Worm (Caenorhabditis elegans): Measurements from ENCODE around the gene gob-1.

Gene gob-1

DNA sequence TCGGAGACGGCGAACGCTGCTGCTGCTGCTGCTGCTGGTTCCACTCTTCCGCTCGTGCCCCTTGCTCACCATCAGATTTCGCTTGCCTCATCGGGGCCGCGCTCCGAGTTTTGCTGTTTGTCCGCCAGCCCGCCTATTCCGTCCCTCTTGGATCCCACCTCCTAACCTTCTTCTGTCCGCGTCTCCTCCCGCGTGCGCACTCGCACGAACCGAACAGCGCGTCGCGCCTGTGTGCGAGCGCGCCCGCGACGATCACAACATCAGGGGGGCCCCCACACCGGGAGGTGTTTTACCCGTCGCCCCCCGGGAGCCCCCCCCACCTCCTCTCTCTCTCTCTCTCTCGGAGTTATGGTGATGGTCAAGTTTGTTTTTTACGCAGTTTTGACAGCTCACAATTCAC is 22.4 kb downstream of the gob-1 start:
- TF ChIP-seq hnd-1 (tag; optimal IDR thresholded peaks at IDR 0.05) = no peak
- TF ChIP-seq pes-1 (GFP tag; IDR thresholded peaks at IDR 0.05) = 0 out of 2 replicates have a peak, but pooled peaks have one; percentile 56

DNA sequence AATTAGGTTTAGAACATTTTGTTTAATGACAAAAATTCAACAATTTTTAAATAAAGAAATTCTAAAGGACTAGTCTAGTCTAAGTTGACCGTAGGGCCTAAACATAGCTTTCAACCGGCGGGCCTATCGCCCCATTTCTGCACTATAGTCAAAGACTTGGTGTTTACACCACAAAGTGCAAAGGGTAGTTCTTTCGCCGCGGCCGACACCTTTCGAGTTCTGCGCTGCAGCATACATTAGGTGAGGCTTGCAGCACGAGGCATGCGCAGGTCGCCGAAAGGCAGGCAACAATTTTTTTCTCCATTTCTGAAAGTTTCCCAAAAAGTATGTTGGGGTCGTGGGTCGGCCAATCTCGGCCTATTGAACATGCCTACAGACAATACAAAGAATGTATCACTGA is 35.1 kb downstream of the gob-1 start:
- TF ChIP-seq B0310.2 (tag; optimal IDR thresholded peaks at IDR 0.05) = no peak
- no peak for TF ChIP-seq tra-4 (tag; optimal IDR thresholded peaks at IDR 0.05)
- TF ChIP-seq scrt-1 (GFP tag; IDR thresholded peaks at IDR 0.05) = no peak
- TF ChIP-seq ceh-13 (GFP tag; optimal IDR thresholded peaks at IDR 0.05) = no peak

DNA sequence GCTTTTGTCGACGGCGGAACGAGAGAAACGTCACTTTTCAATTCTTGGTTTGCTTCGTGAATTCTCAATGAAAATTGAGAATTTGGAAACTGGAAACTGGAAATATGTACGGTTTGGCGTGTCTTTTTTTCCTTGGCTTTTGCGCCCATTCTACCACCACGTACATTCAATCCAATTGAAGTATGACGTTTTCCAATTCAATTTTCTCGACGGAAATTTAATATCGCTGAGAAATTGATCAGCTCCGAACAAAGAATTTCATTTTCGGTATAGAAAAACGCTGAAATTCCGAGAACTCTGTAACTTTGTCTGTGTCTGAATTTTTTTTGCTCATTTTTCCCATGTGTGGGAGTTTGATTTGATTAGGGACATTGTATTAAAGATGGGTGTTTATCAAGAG is 39.9 kb downstream of the gob-1 start:
- TF ChIP-seq ceh-36 (tag; optimal IDR thresholded peaks at IDR 0.05) (no peak), F13C5.2 (tag; optimal IDR thresholded peaks at IDR 0.05) (no peak), tra-4 (tag; optimal IDR thresholded peaks at IDR 0.05) (no peak), ets-7 (tag; optimal IDR thresholded peaks at IDR 0.05) (no peak), tbx-11 (GFP tag; IDR thresholded peaks at IDR 0.05) (no peak), ceh-13 (GFP tag; optimal IDR thresholded peaks at IDR 0.05) (no peak), hnd-1 (tag; optimal IDR thresholded peaks at IDR 0.05) (no peak), B0310.2 (tag; optimal IDR thresholded peaks at IDR 0.05) (no peak), aly-1 (tag; optimal IDR thresholded peaks at IDR 0.05) (no peak), tbx-37 (GFP tag; conservative IDR thresholded peaks at IDR 0.05) (no peak), ama-1 (optimal IDR thresholded peaks at IDR 0.05) (no peak), sea-1 (GFP tag; conservative IDR thresholded peaks at IDR 0.05) (no peak), scrt-1 (GFP tag; IDR thresholded peaks at IDR 0.05) (no peak), pes-1 (GFP tag; IDR thresholded peaks at IDR 0.05) (no peak), flt-1 (GFP tag; IDR thresholded peaks at IDR 0.05) (no peak)

DNA sequence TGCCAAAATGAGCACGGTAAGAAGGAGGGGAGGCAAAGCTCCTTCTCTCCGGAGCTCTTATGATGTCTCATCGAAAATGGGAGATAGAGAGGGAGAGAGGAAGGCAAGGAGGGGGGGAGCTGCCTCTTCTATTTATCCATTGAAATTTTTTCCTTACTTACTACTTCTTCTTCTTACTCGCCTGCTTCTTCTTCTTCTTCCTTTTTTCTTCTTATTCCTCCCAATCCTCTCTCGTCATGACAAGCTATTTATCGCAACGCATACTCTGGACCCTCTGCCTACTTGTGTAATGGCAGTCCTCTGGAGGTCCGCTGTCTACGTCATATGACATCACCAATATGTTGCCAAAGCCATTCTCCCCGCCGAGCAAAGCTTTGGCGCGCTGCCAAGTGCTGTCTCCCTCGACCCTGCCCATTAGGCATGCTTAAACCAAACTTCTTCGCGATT is 41.8 kb downstream of the gob-1 start:
- no peak for TF ChIP-seq tbx-37 (GFP tag; conservative IDR thresholded peaks at IDR 0.05)
- TF ChIP-seq hnd-1 (tag; optimal IDR thresholded peaks at IDR 0.05) = no peak
- TF ChIP-seq aly-1 (tag; optimal IDR thresholded peaks at IDR 0.05) = no peak
- peak; percentile 64 for TF ChIP-seq hmg-4 (GFP tag; optimal IDR thresholded peaks at IDR 0.05)
- TF ChIP-seq pes-1 (GFP tag; IDR thresholded peaks at IDR 0.05) = no peak
- no peak for TF ChIP-seq ceh-36 (tag; optimal IDR thresholded peaks at IDR 0.05)
- TF ChIP-seq hmbx-1 (tag; optimal IDR thresholded peaks at IDR 0.05) = no peak
- TF ChIP-seq F13C5.2 (tag; optimal IDR thresholded peaks at IDR 0.05) = peak; percentile 11
- no peak for TF ChIP-seq sea-1 (GFP tag; conservative IDR thresholded peaks at IDR 0.05)
- TF ChIP-seq ama-1 (optimal IDR thresholded peaks at IDR 0.05) = no peak
- no peak for TF ChIP-seq tra-4 (tag; optimal IDR thresholded peaks at IDR 0.05)
- TF ChIP-seq flt-1 (GFP tag; IDR thresholded peaks at IDR 0.05) = no peak

DNA sequence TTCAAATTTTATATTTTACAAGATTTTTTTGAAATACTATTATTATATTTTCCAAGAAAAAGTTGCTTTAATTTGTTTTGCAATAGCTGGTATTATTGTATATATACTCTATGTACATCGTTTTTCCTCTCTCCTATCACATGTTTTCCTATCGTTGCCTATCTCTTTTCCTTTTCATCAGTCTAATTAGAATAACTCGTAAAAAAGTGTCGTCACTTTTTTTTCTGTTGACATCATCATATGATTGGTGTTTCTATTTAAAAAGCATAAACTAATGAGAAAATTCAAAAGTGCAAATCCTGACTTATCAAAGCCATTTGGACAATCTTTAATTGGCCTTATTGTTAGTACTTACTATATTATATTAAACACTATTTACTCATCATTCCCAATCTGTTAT is 42.6 kb downstream of the gob-1 start:
- no peak for TF ChIP-seq hnd-1 (tag; optimal IDR thresholded peaks at IDR 0.05)
- TF ChIP-seq scrt-1 (GFP tag; IDR thresholded peaks at IDR 0.05) = no peak
- no peak for TF ChIP-seq tbx-11 (GFP tag; IDR thresholded peaks at IDR 0.05)
- no peak for TF ChIP-seq aly-1 (tag; optimal IDR thresholded peaks at IDR 0.05)
- TF ChIP-seq tbx-37 (GFP tag; conservative IDR thresholded peaks at IDR 0.05) = no peak
- no peak for TF ChIP-seq ama-1 (optimal IDR thresholded peaks at IDR 0.05)
- no peak for TF ChIP-seq B0310.2 (tag; optimal IDR thresholded peaks at IDR 0.05)
- TF ChIP-seq tra-4 (tag; optimal IDR thresholded peaks at IDR 0.05) = no peak
- no peak for TF ChIP-seq ets-7 (tag; optimal IDR thresholded peaks at IDR 0.05)

DNA sequence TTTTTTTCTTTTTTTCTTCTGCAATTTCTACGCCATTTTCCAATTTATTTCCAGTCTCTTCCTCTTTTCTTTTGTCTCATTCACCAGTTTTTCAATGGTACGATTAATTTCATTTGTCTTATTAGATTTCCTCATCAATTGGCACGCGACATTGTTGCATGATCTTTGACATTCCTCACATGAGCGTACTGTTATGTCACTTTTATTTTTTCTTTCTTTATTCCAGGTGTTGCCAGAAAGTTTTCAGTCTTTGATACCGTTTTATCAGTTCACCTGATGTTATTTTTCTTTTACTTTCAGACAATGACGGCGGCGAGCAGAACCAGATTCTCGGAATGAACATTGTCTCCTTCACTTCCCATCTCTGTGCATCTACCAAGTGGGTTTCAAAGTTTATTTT is 44.0 kb downstream of the gob-1 start, which contains the start of the genes olrn-1 and C02C6.14:
Gene olrn-1, plus strand, starts transcription at position 301 of the 400 bp plus-strand sequence.
Gene C02C6.14, plus strand, starts transcription at position 304 of the 400 bp plus-strand sequence.
- TF ChIP-seq ceh-13 (GFP tag; optimal IDR thresholded peaks at IDR 0.05) = no peak
- no peak for TF ChIP-seq ets-7 (tag; optimal IDR thresholded peaks at IDR 0.05)
- TF ChIP-seq scrt-1 (GFP tag; IDR thresholded peaks at IDR 0.05) = no peak
- no peak for TF ChIP-seq tra-4 (tag; optimal IDR thresholded peaks at IDR 0.05)
- TF ChIP-seq ama-1 (optimal IDR thresholded peaks at IDR 0.05) = no peak
- TF ChIP-seq hmbx-1 (tag; optimal IDR thresholded peaks at IDR 0.05) = no peak
- no peak for TF ChIP-seq F13C5.2 (tag; optimal IDR thresholded peaks at IDR 0.05)
- no peak for TF ChIP-seq pes-1 (GFP tag; IDR thresholded peaks at IDR 0.05)
- no peak for TF ChIP-seq aly-1 (tag; optimal IDR thresholded peaks at IDR 0.05)
- TF ChIP-seq hnd-1 (tag; optimal IDR thresholded peaks at IDR 0.05) = no peak
- TF ChIP-seq B0310.2 (tag; optimal IDR thresholded peaks at IDR 0.05) = no peak
- TF ChIP-seq tbx-11 (GFP tag; IDR thresholded peaks at IDR 0.05) = no peak
- TF ChIP-seq sea-1 (GFP tag; conservative IDR thresholded peaks at IDR 0.05) = no peak
- TF ChIP-seq tbx-37 (GFP tag; conservative IDR thresholded peaks at IDR 0.05) = no peak

DNA sequence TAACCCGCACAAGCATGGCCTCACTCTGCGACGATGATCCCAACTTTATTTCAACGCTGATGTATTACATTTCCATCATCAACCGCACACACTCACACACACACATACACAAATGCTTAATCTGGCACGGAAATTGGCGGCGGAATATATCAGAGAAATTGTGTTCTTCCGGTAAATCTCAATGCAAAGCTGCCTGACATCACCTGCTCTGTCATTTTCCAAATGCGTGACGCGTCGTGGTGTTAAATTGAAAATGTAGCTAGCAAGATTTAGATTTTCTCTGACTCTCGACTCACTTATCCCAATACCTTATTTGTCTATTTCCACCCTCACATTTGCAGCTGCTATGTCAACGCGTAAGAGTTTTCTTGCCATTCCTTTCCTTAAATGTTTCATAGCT is 45.9 kb downstream of the gob-1 start:
- TF ChIP-seq ceh-36 (tag; optimal IDR thresholded peaks at IDR 0.05) = no peak
- TF ChIP-seq hmbx-1 (tag; optimal IDR thresholded peaks at IDR 0.05) = no peak
- no peak for TF ChIP-seq ceh-13 (GFP tag; optimal IDR thresholded peaks at IDR 0.05)
- TF ChIP-seq flt-1 (GFP tag; IDR thresholded peaks at IDR 0.05) = no peak
- TF ChIP-seq aly-1 (tag; optimal IDR thresholded peaks at IDR 0.05) = no peak
- TF ChIP-seq tbx-37 (GFP tag; conservative IDR thresholded peaks at IDR 0.05) = no peak
- TF ChIP-seq B0310.2 (tag; optimal IDR thresholded peaks at IDR 0.05) = no peak
- TF ChIP-seq pes-1 (GFP tag; IDR thresholded peaks at IDR 0.05) = no peak
- TF ChIP-seq tbx-11 (GFP tag; IDR thresholded peaks at IDR 0.05) = no peak
- no peak for TF ChIP-seq tra-4 (tag; optimal IDR thresholded peaks at IDR 0.05)
- no peak for TF ChIP-seq scrt-1 (GFP tag; IDR thresholded peaks at IDR 0.05)
- TF ChIP-seq hnd-1 (tag; optimal IDR thresholded peaks at IDR 0.05) = no peak
- TF ChIP-seq ama-1 (optimal IDR thresholded peaks at IDR 0.05) = no peak

DNA sequence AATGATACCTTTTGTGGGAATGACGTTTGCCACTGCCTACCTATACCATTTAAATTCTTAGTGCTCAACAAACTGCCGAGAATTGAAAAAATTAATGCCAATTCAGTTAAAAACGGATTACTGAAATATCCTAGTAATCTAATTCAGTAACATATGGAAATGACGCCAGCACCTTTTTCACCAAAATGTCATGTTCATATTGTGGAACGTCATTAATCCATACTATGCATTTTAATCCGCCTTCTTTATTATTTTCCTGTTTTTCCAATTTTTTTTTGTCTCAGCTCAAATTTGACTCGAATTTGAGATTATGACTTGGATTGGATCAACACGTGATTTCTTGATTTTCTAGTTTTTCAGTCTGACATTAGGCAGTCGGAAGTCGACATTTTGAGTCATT is 48.0 kb downstream of the gob-1 start:
- peak; percentile 10 for TF ChIP-seq ceh-36 (tag; optimal IDR thresholded peaks at IDR 0.05)
- TF ChIP-seq pes-1 (GFP tag; IDR thresholded peaks at IDR 0.05) = no peak
- TF ChIP-seq F13C5.2 (tag; optimal IDR thresholded peaks at IDR 0.05) = no peak
- TF ChIP-seq ceh-13 (GFP tag; optimal IDR thresholded peaks at IDR 0.05) = no peak
- TF ChIP-seq ets-7 (tag; optimal IDR thresholded peaks at IDR 0.05) = no peak
- no peak for TF ChIP-seq scrt-1 (GFP tag; IDR thresholded peaks at IDR 0.05)
- TF ChIP-seq tbx-11 (GFP tag; IDR thresholded peaks at IDR 0.05) = no peak
- TF ChIP-seq sea-1 (GFP tag; conservative IDR thresholded peaks at IDR 0.05) = no peak
- TF ChIP-seq hnd-1 (tag; optimal IDR thresholded peaks at IDR 0.05) = no peak

Data from whole organism, early embryonic.